Worm (Caenorhabditis elegans) whole organism, L2 larva: ENCODE measurements around the gene C33D9.3.

Source experiments
- R02D3.7 ChIP-seq: fragments of 150-350 bp; optimal IDR thresholded peaks from 2 replicates; lab custom pipeline; 2014; ENCODE audit warnings: missing biosample characterization, missing genetic modification characterization
- alr-1 ChIP-seq: fragments of 150-350 bp; optimal IDR thresholded peaks from 2 replicates; lab custom pipeline; 2014; ENCODE audit warnings: missing biosample characterization, missing genetic modification characterization
- aly-2 ChIP-seq: fragments of 150-350 bp; optimal IDR thresholded peaks from 2 replicates; lab custom pipeline; 2014; ENCODE audit warnings: missing biosample characterization, missing genetic modification characterization
- ama-1 ChIP-seq: fragments of 150-350 bp; optimal IDR thresholded peaks from 2 replicates; lab custom pipeline; 2018; ENCODE audit warnings: inconsistent platforms
- ceh-16 ChIP-seq: fragments of 150-350 bp; optimal IDR thresholded peaks from 2 replicates; lab custom pipeline; 2014; ENCODE audit warnings: missing biosample characterization, missing genetic modification characterization
- crh-2 ChIP-seq: sonication (generic microtip); optimal IDR thresholded peaks from 2 replicates; lab custom pipeline; 2017; ENCODE audit warnings: missing biosample characterization, missing genetic modification characterization
- dmd-4 ChIP-seq: sonication (generic microtip); optimal IDR thresholded peaks from 2 replicates; lab custom pipeline; 2017; ENCODE audit warnings: missing biosample characterization, missing genetic modification characterization
- egl-27 ChIP-seq: sonication (generic microtip); optimal IDR thresholded peaks from 3 replicates; lab custom pipeline; 2017; ENCODE audit warnings: missing biosample characterization, missing genetic modification reagents, missing genetic modification characterization
- elt-1 ChIP-seq: fragments of 150-350 bp; optimal IDR thresholded peaks from 2 replicates; lab custom pipeline; 2014; ENCODE audit warnings: missing biosample characterization, missing genetic modification characterization
- elt-3 ChIP-seq: sonication (generic microtip); optimal IDR thresholded peaks from 2 replicates; lab custom pipeline; 2017; ENCODE audit warnings: missing biosample characterization, missing genetic modification characterization
- gmeb-1 ChIP-seq: fragments of 150-350 bp; optimal IDR thresholded peaks from 2 replicates; lab custom pipeline; 2014; ENCODE audit warnings: missing biosample characterization, missing genetic modification characterization
- lin-11 ChIP-seq: fragments of 150-350 bp; sonication (generic microtip); optimal IDR thresholded peaks from 2 replicates; lab custom pipeline; 2014; ENCODE audit warnings: missing biosample characterization, missing genetic modification characterization, inconsistent platforms, mixed read lengths
- lin-39 ChIP-seq: fragments of 150-350 bp; optimal IDR thresholded peaks from 2 replicates; lab custom pipeline; 2014; ENCODE audit warnings: missing biosample characterization, missing genetic modification reagents, missing genetic modification characterization
- lsy-2 ChIP-seq, 2 experiments: fragments of 150-350 bp in 1 of 2; sonication (generic microtip) in 1 of 2; optimal IDR thresholded peaks; 2 replicates each; lab custom pipeline; 2014 to 2017; ENCODE audit warnings: missing biosample characterization in 2 of 2, missing genetic modification characterization in 2 of 2
- mab-5 ChIP-seq: fragments of 150-350 bp; optimal IDR thresholded peaks from 2 replicates; lab custom pipeline; 2014; ENCODE audit warnings: missing biosample characterization, missing genetic modification characterization
- mbf-1 ChIP-seq: sonication (generic microtip); optimal IDR thresholded peaks from 2 replicates; lab custom pipeline; 2017; ENCODE audit warnings: missing biosample characterization, missing genetic modification characterization
- mdl-1 ChIP-seq, 2 experiments: fragments of 150-350 bp in 1 of 2; sonication (generic microtip) in 1 of 2; optimal IDR thresholded peaks; 2 replicates each; lab custom pipeline; 2017; ENCODE audit warnings: missing biosample characterization in 2 of 2, missing genetic modification characterization in 2 of 2
- nhr-12 ChIP-seq: fragments of 150-350 bp; optimal IDR thresholded peaks from 2 replicates; lab custom pipeline; 2014; ENCODE audit warnings: missing biosample characterization, missing genetic modification characterization
- nhr-129 ChIP-seq: fragments of 150-350 bp; optimal IDR thresholded peaks from 2 replicates; lab custom pipeline; 2014; ENCODE audit warnings: missing biosample characterization, missing genetic modification characterization
- nhr-21 ChIP-seq: fragments of 150-350 bp; optimal IDR thresholded peaks from 2 replicates; lab custom pipeline; 2014; ENCODE audit warnings: missing biosample characterization, missing genetic modification characterization
- nhr-23 ChIP-seq: fragments of 150-350 bp; optimal IDR thresholded peaks from 2 replicates; lab custom pipeline; 2014; ENCODE audit warnings: missing biosample characterization, missing genetic modification reagents, missing genetic modification characterization
- nhr-237 ChIP-seq: fragments of 150-350 bp; optimal IDR thresholded peaks from 2 replicates; lab custom pipeline; 2014; ENCODE audit warnings: missing biosample characterization, missing genetic modification characterization
- nhr-25 ChIP-seq: fragments of 150-350 bp; sonication (generic microtip); optimal IDR thresholded peaks from 3 replicates; lab custom pipeline; 2014; ENCODE audit warnings: missing biosample characterization, missing genetic modification characterization
- nhr-6 ChIP-seq: fragments of 150-350 bp; optimal IDR thresholded peaks from 2 replicates; lab custom pipeline; 2014; ENCODE audit warnings: missing biosample characterization, missing genetic modification characterization
- nhr-77 ChIP-seq: fragments of 150-350 bp; optimal IDR thresholded peaks from 2 replicates; lab custom pipeline; 2014; ENCODE audit warnings: missing biosample characterization, missing genetic modification characterization
- sem-4 ChIP-seq: fragments of 150-350 bp; optimal IDR thresholded peaks from 2 replicates; lab custom pipeline; 2014; ENCODE audit warnings: missing biosample characterization, missing genetic modification reagents, missing genetic modification characterization
- skn-1 ChIP-seq: sonication (generic microtip); optimal IDR thresholded peaks from 2 replicates; lab custom pipeline; 2017; ENCODE audit warnings: missing biosample characterization, missing genetic modification characterization
- sma-3 ChIP-seq: sonication (generic microtip); optimal IDR thresholded peaks from 2 replicates; lab custom pipeline; 2016; ENCODE audit warnings: missing genetic modification reagents, missing genetic modification characterization, missing compliant biosample characterization
- sma-9 ChIP-seq, 2 experiments: fragments of 150-350 bp in 1 of 2; sonication (generic microtip) in 1 of 2; optimal IDR thresholded peaks; 2 replicates each; lab custom pipeline; 2014 to 2016; ENCODE audit warnings: missing genetic modification characterization in 2 of 2, mild to moderate bottlenecking in 1 of 2, missing biosample characterization in 1 of 2, missing compliant biosample characterization in 1 of 2, missing genetic modification reagents in 1 of 2, moderate library complexity in 1 of 2
- snpc-4 ChIP-seq: fragments of 150-350 bp; optimal IDR thresholded peaks from 2 replicates; lab custom pipeline; 2014; ENCODE audit warnings: missing biosample characterization, missing genetic modification characterization
- unc-55 ChIP-seq: fragments of 150-350 bp; sonication (generic microtip); optimal IDR thresholded peaks from 3 replicates; lab custom pipeline; 2014; ENCODE audit warnings: missing biosample characterization, missing genetic modification reagents, missing genetic modification characterization
- unc-62 ChIP-seq: fragments of 150-350 bp; optimal IDR thresholded peaks from 2 replicates; lab custom pipeline; 2014; ENCODE audit warnings: missing biosample characterization, missing genetic modification reagents, missing genetic modification characterization
- zag-1 ChIP-seq: fragments of 150-350 bp; optimal IDR thresholded peaks from 2 replicates; lab custom pipeline; 2014; ENCODE audit warnings: missing biosample characterization, missing genetic modification characterization
- ztf-1 ChIP-seq: fragments of 200-800 bp; sonication (Bioruptor generic); conservative IDR thresholded peaks from 2 replicates; pipeline ENCODE4 v1.3.6; 2022; ENCODE audit warnings: missing genetic modification characterization, missing compliant biosample characterization
- ztf-4 ChIP-seq: fragments of 150-350 bp; optimal IDR thresholded peaks from 2 replicates; lab custom pipeline; 2014; ENCODE audit warnings: missing biosample characterization, missing genetic modification characterization

C33D9.3 gene

DNA sequence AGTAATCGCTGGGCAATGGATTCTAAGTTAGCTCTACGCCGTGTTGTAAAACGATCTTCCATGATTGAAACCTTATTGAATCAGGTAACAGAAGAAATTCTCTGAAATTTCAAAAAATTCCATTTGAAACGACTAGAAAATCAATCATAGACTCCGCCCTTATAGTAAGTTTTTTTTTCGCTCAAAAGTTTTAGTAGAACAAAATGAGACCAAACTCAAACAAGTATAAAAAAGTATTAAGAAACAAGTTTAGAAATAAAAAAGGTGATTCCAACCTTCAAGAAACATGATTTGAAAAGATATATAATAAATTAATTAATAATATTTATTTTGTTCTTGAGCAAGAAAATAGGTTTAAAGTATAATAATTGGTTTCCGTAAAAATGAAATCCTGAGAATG, 14.7 kb downstream of the C33D9.3 start, which contains the start of gene C33D9.6:
Gene C33D9.6 (minus strand): TSS at position 101 of the 400 bp plus-strand sequence.
- TF ChIP-seq nhr-237 (tag; lab: Kevin White, UChicago): no peak
- no peak for TF ChIP-seq ama-1 (lab: Kevin White, UChicago)
- TF ChIP-seq nhr-6 (tag; lab: Kevin White, UChicago): no peak
- no peak for TF ChIP-seq nhr-12 (tag; lab: Kevin White, UChicago)
- TF ChIP-seq mbf-1: no peak
- no peak for TF ChIP-seq aly-2 (tag; lab: Kevin White, UChicago)
- TF ChIP-seq nhr-23 (tag; lab: Kevin White, UChicago): no peak
- no peak for TF ChIP-seq R02D3.7
- TF ChIP-seq nhr-21 (tag; lab: Kevin White, UChicago): no peak
- no peak for TF ChIP-seq sma-3 (GFP tag; lab: Kevin White, UChicago)
- TF ChIP-seq unc-55 (GFP tag; lab: Kevin White, UChicago): no peak
- TF ChIP-seq mdl-1 (tag; optimal IDR thresholded peaks at IDR 0.05; lab: Kevin White, UChicago): no peak
- no peak for TF ChIP-seq nhr-129 (tag; lab: Kevin White, UChicago)
- no peak for TF ChIP-seq sma-9 (GFP tag; optimal IDR thresholded peaks at IDR 0.05; lab: Kevin White, UChicago)
- TF ChIP-seq sma-9 (tag; optimal IDR thresholded peaks at IDR 0.05; lab: Kevin White, UChicago): no peak
- no peak for TF ChIP-seq nhr-25 (tag; lab: Kevin White, UChicago)
- no peak for TF ChIP-seq ceh-16 (tag; lab: Kevin White, UChicago)

DNA sequence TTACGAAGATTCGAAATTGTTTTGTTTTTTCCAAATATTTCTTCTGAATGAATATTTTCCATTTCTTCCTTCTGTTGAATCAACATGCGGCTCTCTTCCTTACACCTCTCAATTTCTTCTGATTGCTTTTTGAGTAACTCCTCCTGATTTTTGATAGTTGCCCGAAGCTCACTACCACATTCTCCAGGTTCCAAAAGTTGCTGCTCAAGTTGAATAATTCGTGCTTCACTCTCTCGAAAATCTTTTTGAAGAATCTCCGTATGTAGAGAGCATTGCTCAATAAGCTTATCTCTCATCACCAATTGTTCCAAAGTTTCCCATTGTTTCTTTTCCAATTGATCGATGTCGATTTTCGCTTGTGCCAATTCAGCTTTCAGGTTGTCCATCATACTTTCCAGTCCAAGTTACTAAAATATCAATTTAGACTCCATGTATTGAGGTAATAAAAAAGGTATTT, 19.9 kb downstream of the C33D9.3 start, which contains the start of gene F20C5.6:
Gene F20C5.6 (minus strand): TSS at position 407 of the 457 bp plus-strand sequence.
- no peak for TF ChIP-seq lsy-2 (tag; optimal IDR thresholded peaks at IDR 0.05; lab: Kevin White, UChicago)
- no peak for TF ChIP-seq ama-1 (lab: Kevin White, UChicago)
- TF ChIP-seq gmeb-1 (tag; lab: Kevin White, UChicago): no peak
- no peak for TF ChIP-seq sem-4 (tag; lab: Kevin White, UChicago)
- TF ChIP-seq zag-1: no peak
- no peak for TF ChIP-seq skn-1
- no peak for TF ChIP-seq nhr-129 (tag; lab: Kevin White, UChicago)
- no peak for TF ChIP-seq snpc-4 (tag; lab: Kevin White, UChicago)
- TF ChIP-seq, all 48 proteins: peak for 0

DNA sequence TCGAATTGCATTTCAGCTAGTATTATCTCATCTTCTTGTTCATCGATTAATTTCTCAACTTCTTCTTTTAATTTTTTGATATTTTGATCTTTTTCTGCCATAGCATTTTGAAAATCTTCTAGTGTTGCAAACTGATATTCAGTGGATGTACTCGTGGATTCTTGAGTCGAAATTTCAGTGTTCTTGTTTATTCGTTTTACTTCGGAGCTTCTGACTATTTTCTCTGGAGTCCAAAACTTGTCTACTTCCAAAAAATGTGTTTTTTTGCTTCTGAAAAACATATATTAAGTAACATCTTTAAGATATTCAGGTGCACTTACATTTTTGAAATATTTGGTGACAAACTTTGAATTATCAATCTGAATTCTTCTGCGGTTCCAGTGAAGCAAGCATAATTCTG, 23.2 kb downstream of the C33D9.3 start, which contains the start of gene F20C5.5:
Gene F20C5.5 (minus strand): TSS at position 101 of the 400 bp plus-strand sequence.
- TF ChIP-seq nhr-6 (tag; lab: Kevin White, UChicago) (no peak), R02D3.7 (no peak), lin-11 (tag; lab: Kevin White, UChicago) (no peak), sem-4 (tag; lab: Kevin White, UChicago) (no peak), alr-1 (tag; lab: Kevin White, UChicago) (no peak), nhr-12 (tag; lab: Kevin White, UChicago) (no peak), gmeb-1 (tag; lab: Kevin White, UChicago) (no peak), elt-3 (no peak), lin-39 (tag; lab: Kevin White, UChicago) (no peak), unc-62 (no peak), ztf-4 (tag; lab: Kevin White, UChicago) (no peak), elt-1 (tag; lab: Kevin White, UChicago) (no peak), nhr-77 (tag; lab: Kevin White, UChicago) (no peak), mab-5 (tag; lab: Kevin White, UChicago) (no peak), zag-1 (no peak), ztf-1 (GFP tag; lab: Robert Waterston, UW) (no peak), egl-27 (tag; lab: Kevin White, UChicago) (no peak)

DNA sequence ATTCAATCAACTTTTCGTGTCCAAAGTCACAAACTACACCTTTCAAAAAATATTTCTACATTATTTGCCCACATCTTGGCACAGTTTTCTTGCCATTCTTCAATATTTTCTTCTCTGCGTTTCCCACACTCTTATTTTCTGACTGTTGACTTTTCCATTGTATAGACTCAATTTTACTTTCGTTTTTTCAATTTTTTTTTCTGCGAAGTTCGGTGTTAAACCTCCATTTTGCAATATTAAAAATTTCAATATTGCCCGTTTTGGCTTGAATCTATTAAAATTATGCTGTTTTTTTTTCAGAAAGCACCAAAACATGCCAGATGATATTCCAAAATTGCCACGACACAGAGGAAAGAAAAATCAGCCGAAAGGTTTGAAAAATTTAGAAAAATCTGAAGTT, 28.1 kb downstream of the C33D9.3 start, which contains the start of gene cdc-50.B:
Gene cdc-50.B (plus strand): TSS at position 301 of the 400 bp plus-strand sequence.
- no peak for TF ChIP-seq mab-5 (tag; lab: Kevin White, UChicago)
- TF ChIP-seq dmd-4 (tag; lab: Kevin White, UChicago): no peak
- no peak for TF ChIP-seq snpc-4 (tag; lab: Kevin White, UChicago)
- TF ChIP-seq egl-27 (tag; lab: Kevin White, UChicago): no peak
- no peak for TF ChIP-seq nhr-25 (tag; lab: Kevin White, UChicago)
- no peak for TF ChIP-seq lin-11 (tag; lab: Kevin White, UChicago)
- no peak for TF ChIP-seq nhr-129 (tag; lab: Kevin White, UChicago)
- TF ChIP-seq mbf-1: no peak
- no peak for TF ChIP-seq crh-2 (tag; lab: Kevin White, UChicago)
